Fruit fly (Drosophila melanogaster) whole organism, embryonic: ENCODE measurements around the gene CG7551.

ENCODE experiments used
- CG10543 ChIP-seq: fragments of 200-800 bp; sonication (Bioruptor generic); optimal IDR thresholded peaks from 3 replicates; lab custom pipeline; 2017; ENCODE audit warnings: missing biosample characterization, mild to moderate bottlenecking, missing genetic modification characterization, moderate library complexity
- CG10959 ChIP-seq: fragments of 200-800 bp; sonication (Bioruptor generic); IDR thresholded peaks from 2 replicates; pipeline ENCODE4 v1.3.6; 2022; ENCODE audit warnings: missing biosample characterization, missing genetic modification characterization
- CG11504 ChIP-seq: fragments of 200-800 bp; sonication (Bioruptor generic); optimal IDR thresholded peaks from 3 replicates; lab custom pipeline; 2019; ENCODE audit warnings: missing biosample characterization, mild to moderate bottlenecking, missing genetic modification characterization, moderate library complexity
- CG11560 ChIP-seq: fragments of 200-800 bp; sonication (Bioruptor generic); IDR thresholded peaks from 3 replicates; pipeline ENCODE4 v1.3.6; 2022; ENCODE audit warnings: missing biosample characterization, missing genetic modification characterization
- CG1233 ChIP-seq: fragments of 200-800 bp; sonication (Bioruptor generic); optimal IDR thresholded peaks from 4 replicates; lab custom pipeline; 2018; ENCODE audit warnings: missing biosample characterization, mild to moderate bottlenecking, missing genetic modification characterization
- CG12391 ChIP-seq: fragments of 200-800 bp; sonication (Bioruptor generic); optimal IDR thresholded peaks from 3 replicates; lab custom pipeline; 2018; ENCODE audit warnings: missing biosample characterization, mild to moderate bottlenecking, missing genetic modification characterization, moderate library complexity
- CG13424 ChIP-seq: fragments of 200-800 bp; sonication (Bioruptor generic); optimal IDR thresholded peaks from 2 replicates; lab custom pipeline; 2019; ENCODE audit warnings: missing biosample characterization, mild to moderate bottlenecking, missing genetic modification characterization, moderate library complexity
- CG14050 ChIP-seq: fragments of 200-800 bp; sonication (Bioruptor generic); IDR thresholded peaks from 3 replicates; pipeline ENCODE4 v1.3.6; 2022; ENCODE audit warnings: missing biosample characterization, missing genetic modification characterization
- CG1603 ChIP-seq: fragments of 200-800 bp; sonication (Bioruptor generic); optimal IDR thresholded peaks from 2 replicates; lab custom pipeline; 2019; ENCODE audit warnings: missing biosample characterization, mild to moderate bottlenecking, missing genetic modification characterization, moderate library complexity
- CG17328 ChIP-seq: fragments of 200-800 bp; sonication (Bioruptor generic); IDR thresholded peaks from 2 replicates; pipeline ENCODE4 v1.3.6; 2022; ENCODE audit warnings: missing biosample characterization, missing genetic modification characterization
- CG17359 ChIP-seq: fragments of 200-800 bp; sonication (Bioruptor generic); optimal IDR thresholded peaks from 3 replicates; lab custom pipeline; 2018; ENCODE audit warnings: missing biosample characterization, mild to moderate bottlenecking, missing genetic modification characterization, moderate library complexity
- CG17802 ChIP-seq: fragments of 200-800 bp; sonication (Bioruptor generic); optimal IDR thresholded peaks from 2 replicates; lab custom pipeline; 2018; ENCODE audit warnings: missing biosample characterization, mild to moderate bottlenecking, missing genetic modification characterization, moderate library complexity
- CG17829 ChIP-seq: fragments of 200-800 bp; optimal IDR thresholded peaks from 2 replicates; lab custom pipeline; 2019; ENCODE audit warnings: missing biosample characterization, mild to moderate bottlenecking, missing genetic modification characterization, moderate library complexity
- CG18262 ChIP-seq: fragments of 200-800 bp; optimal IDR thresholded peaks from 3 replicates; lab custom pipeline; 2019; ENCODE audit warnings: missing biosample characterization, mild to moderate bottlenecking, missing genetic modification characterization, moderate library complexity
- CG2678 ChIP-seq: fragments of 200-800 bp; sonication (Bioruptor generic); optimal IDR thresholded peaks from 3 replicates; lab custom pipeline; 2019; ENCODE audit warnings: missing biosample characterization, mild to moderate bottlenecking, missing genetic modification characterization, moderate library complexity
- CG2712 ChIP-seq: fragments of 200-800 bp; optimal IDR thresholded peaks from 3 replicates; lab custom pipeline; 2019; ENCODE audit warnings: missing biosample characterization, mild to moderate bottlenecking, missing genetic modification characterization, moderate library complexity
- CG3163 ChIP-seq: fragments of 200-800 bp; sonication (Bioruptor generic); optimal IDR thresholded peaks from 3 replicates; lab custom pipeline; 2016; ENCODE audit warnings: missing biosample characterization, missing genetic modification characterization
- CG4328 ChIP-seq: fragments of 200-800 bp; sonication (Bioruptor generic); optimal IDR thresholded peaks from 3 replicates; lab custom pipeline; 2017; ENCODE audit warnings: missing biosample characterization, missing genetic modification reagents, missing genetic modification characterization
- CG4404 ChIP-seq: fragments of 200-800 bp; sonication (Bioruptor generic); IDR thresholded peaks from 2 replicates; pipeline ENCODE4 v1.3.6; 2022; ENCODE audit warnings: missing biosample characterization, missing genetic modification characterization
- CG4820 ChIP-seq: fragments of 200-800 bp; sonication (Bioruptor generic); optimal IDR thresholded peaks from 3 replicates; lab custom pipeline; 2016; ENCODE audit warnings: missing biosample characterization, missing genetic modification characterization
- CG5180 ChIP-seq: fragments of 200-800 bp; sonication (Bioruptor generic); optimal IDR thresholded peaks from 3 replicates; lab custom pipeline; 2017; ENCODE audit warnings: missing biosample characterization, missing genetic modification characterization, mild to moderate bottlenecking, moderate library complexity, missing genetic modification reagents
- CG6254 ChIP-seq: fragments of 200-800 bp; sonication (Bioruptor generic); optimal IDR thresholded peaks from 3 replicates; lab custom pipeline; 2017; ENCODE audit warnings: mild to moderate bottlenecking, missing biosample characterization, missing genetic modification reagents, missing genetic modification characterization
- CG6683 ChIP-seq: fragments of 200-800 bp; sonication (Bioruptor generic); optimal IDR thresholded peaks from 2 replicates; lab custom pipeline; 2017; ENCODE audit warnings: missing biosample characterization, mild to moderate bottlenecking, missing genetic modification characterization, missing genetic modification reagents
- CG7372 ChIP-seq: fragments of 200-800 bp; sonication (Bioruptor generic); IDR thresholded peaks from 2 replicates; pipeline ENCODE4 v1.3.6; 2022; ENCODE audit warnings: missing biosample characterization, missing genetic modification characterization
- CG7839 ChIP-seq: fragments of 200-800 bp; sonication (Bioruptor generic); optimal IDR thresholded peaks from 3 replicates; lab custom pipeline; 2018; ENCODE audit warnings: missing biosample characterization, mild to moderate bottlenecking, missing genetic modification characterization, moderate library complexity
- Camta ChIP-seq: fragments of 200-800 bp; sonication (Bioruptor generic); optimal IDR thresholded peaks from 2 replicates; lab custom pipeline; 2016; ENCODE audit warnings: missing biosample characterization, missing genetic modification characterization
- D19A ChIP-seq: fragments of 200-800 bp; optimal IDR thresholded peaks from 3 replicates; lab custom pipeline; 2019; ENCODE audit warnings: missing biosample characterization, mild to moderate bottlenecking, missing genetic modification characterization, moderate library complexity
- Deaf1 ChIP-seq: fragments of 200-800 bp; optimal IDR thresholded peaks from 3 replicates; lab custom pipeline; 2019; ENCODE audit warnings: missing biosample characterization, mild to moderate bottlenecking, missing genetic modification characterization, moderate library complexity
- Dref ChIP-seq: fragments of 200-800 bp; sonication (Bioruptor generic); IDR thresholded peaks from 2 replicates; pipeline ENCODE4 v1.3.6; 2022; ENCODE audit warnings: missing biosample characterization, missing genetic modification characterization
- E2f1 ChIP-seq: fragments of 200-800 bp; sonication (Bioruptor generic); IDR thresholded peaks from 2 replicates; pipeline ENCODE4 v1.3.6; 2022; ENCODE audit warnings: missing biosample characterization, missing genetic modification characterization
- Eip74EF ChIP-seq, 2 experiments: fragments of 200-800 bp in 1 of 2; fragments of >200 bp in 1 of 2; sonication (Bioruptor generic) in 1 of 2; optimal IDR thresholded peaks; 2 replicates each; lab custom pipeline; 2017 to 2019; ENCODE audit warnings: missing biosample characterization in 2 of 2, missing genetic modification characterization in 2 of 2, mild to moderate bottlenecking in 1 of 2, moderate library complexity in 1 of 2
- Med ChIP-seq: fragments of 200-800 bp; sonication (Bioruptor generic); peaks from one replicate; lab custom pipeline; 2016; ENCODE audit warnings: missing biosample characterization, missing genetic modification characterization, mild to moderate bottlenecking, inconsistent platforms, moderate library complexity
- NK7.1 ChIP-seq: fragments of 200-800 bp; sonication (Bioruptor generic); optimal IDR thresholded peaks from 3 replicates; lab custom pipeline; 2016; ENCODE audit warnings: missing biosample characterization, missing genetic modification characterization
- Nf-YA ChIP-seq: fragments of 200-800 bp; sonication (Bioruptor generic); IDR thresholded peaks from 2 replicates; pipeline ENCODE4 v1.3.6; 2022; ENCODE audit warnings: missing biosample characterization, missing genetic modification characterization
- Ptx1 ChIP-seq: fragments of 200-800 bp; sonication (Bioruptor generic); IDR thresholded peaks from 2 replicates; pipeline ENCODE4 v1.3.6; 2022; ENCODE audit warnings: missing biosample characterization, missing genetic modification characterization
- Sox100B ChIP-seq: fragments of 200-800 bp; sonication (Bioruptor generic); optimal IDR thresholded peaks from 3 replicates; lab custom pipeline; 2018; ENCODE audit warnings: missing biosample characterization, mild to moderate bottlenecking, missing genetic modification characterization
- Sox102F ChIP-seq: fragments of 200-800 bp; sonication (Bioruptor generic); optimal IDR thresholded peaks from 2 replicates; lab custom pipeline; 2018; ENCODE audit warnings: missing biosample characterization, mild to moderate bottlenecking, missing genetic modification characterization, moderate library complexity
- TFAM ChIP-seq: fragments of 200-800 bp; sonication (Bioruptor generic); optimal IDR thresholded peaks from 2 replicates; lab custom pipeline; 2017; ENCODE audit warnings: missing biosample characterization, missing genetic modification characterization, inconsistent platforms
- Xrp1 ChIP-seq: fragments of 200-800 bp; sonication (Bioruptor generic); IDR thresholded peaks from 2 replicates; pipeline ENCODE4 v1.3.6; 2022; ENCODE audit warnings: missing biosample characterization, missing genetic modification characterization
- chn ChIP-seq: fragments of 200-800 bp; sonication (Bioruptor generic); optimal IDR thresholded peaks from 2 replicates; lab custom pipeline; 2016; ENCODE audit warnings: missing biosample characterization, missing genetic modification characterization
- croc ChIP-seq: fragments of 200-800 bp; sonication (Bioruptor generic); conservative IDR thresholded peaks from 3 replicates; pipeline ENCODE4 v1.3.6; 2022; ENCODE audit warnings: missing biosample characterization, missing genetic modification characterization
- dan ChIP-seq: fragments of 200-800 bp; sonication (Bioruptor generic); IDR thresholded peaks from 2 replicates; pipeline ENCODE4 v1.3.6; 2022; ENCODE audit warnings: missing biosample characterization, missing genetic modification characterization
- eyg ChIP-seq: fragments of 200-800 bp; sonication (Bioruptor generic); optimal IDR thresholded peaks from 3 replicates; lab custom pipeline; 2016; ENCODE audit warnings: missing biosample characterization, missing genetic modification characterization
- klu ChIP-seq: fragments of 200-800 bp; sonication (Bioruptor generic); IDR thresholded peaks from 2 replicates; pipeline ENCODE4 v1.3.6; 2022; ENCODE audit warnings: missing biosample characterization, missing genetic modification characterization
- lola ChIP-seq, 3 experiments: fragments of >200 bp in 2 of 3; fragments of 200-800 bp in 1 of 3; sonication (Bioruptor generic) in 1 of 3; optimal IDR thresholded peaks; 2 replicates each; lab custom pipeline; 2017 to 2019; ENCODE audit warnings: missing biosample characterization in 3 of 3, missing genetic modification characterization in 3 of 3, mild to moderate bottlenecking in 1 of 3, moderate library complexity in 1 of 3
- nom ChIP-seq: fragments of 200-800 bp; sonication (Bioruptor generic); optimal IDR thresholded peaks from 2 replicates; lab custom pipeline; 2017; ENCODE audit warnings: missing biosample characterization, missing genetic modification characterization, mild to moderate bottlenecking, moderate library complexity, missing genetic modification reagents
- ro ChIP-seq: fragments of 200-800 bp; sonication (Bioruptor generic); IDR thresholded peaks from 2 replicates; pipeline ENCODE4 v1.3.6; 2022; ENCODE audit warnings: missing biosample characterization, missing genetic modification characterization
- sens-2 ChIP-seq: fragments of 200-800 bp; sonication (Bioruptor generic); IDR thresholded peaks from 2 replicates; pipeline ENCODE4 v1.3.6; 2022; ENCODE audit warnings: missing biosample characterization, missing genetic modification characterization

Gene CG7551

dm6 chr3L:11444169-11444568 lies 14.1 kb upstream of the CG7551 start (continued):
- TF ChIP-seq ro (GFP tag; lab: Robert Waterston, UW) (no peak), CG5180 (GFP tag; lab: Kevin White, UChicago) (no peak), Sox100B (peak; percentile 62), E2f1 (GFP tag; lab: Robert Waterston, UW) (no peak), CG7839 (tag; lab: Kevin White, UChicago) (peak; percentile 48), CG4328 (GFP tag; lab: Kevin White, UChicago) (no peak), Camta (GFP tag; lab: Kevin White, UChicago) (no peak), CG17829 (tag; lab: Kevin White, UChicago) (peak; percentile 3), Deaf1 (no peak), CG10543 (no peak), Sox102F (GFP tag; lab: Kevin White, UChicago) (peak; percentile 60), dan (GFP tag; lab: Robert Waterston, UW) (no peak), Ptx1 (peak; percentile 39; the same call in 1 of the 2 replicates), NK7.1 (GFP tag; lab: Kevin White, UChicago) (no peak), Med (GFP tag; lab: Kevin White, UChicago) (no peak), CG13424 (tag; lab: Kevin White, UChicago) (peak; percentile 47), CG12391 (peak; percentile 11), CG7372 (GFP tag; lab: Robert Waterston, UW) (no peak), CG11560 (tag; lab: Robert Waterston, UW) (no peak), Dref (GFP tag; lab: Robert Waterston, UW) (no peak)

dm6 chr3L:11444861-11445260 lies 13.4 kb upstream of the CG7551 start, which contains the start of gene CG7557:
TSS of gene CG7557 (plus strand) at chr3L:11445161.
- no peak for TF ChIP-seq CG17328 (GFP tag; lab: Robert Waterston, UW)
- TF ChIP-seq chn (GFP tag; lab: Kevin White, UChicago), result no peak
- no peak for TF ChIP-seq CG3163
- TF ChIP-seq Eip74EF (GFP tag; optimal IDR thresholded peaks at IDR 0.05; lab: Kevin White, UChicago), result no peak
- no peak for TF ChIP-seq CG1603 (tag; lab: Kevin White, UChicago)
- TF ChIP-seq eyg (GFP tag; lab: Kevin White, UChicago), result no peak
- no peak for TF ChIP-seq CG14050
- TF ChIP-seq CG1233 (GFP tag; lab: Kevin White, UChicago), result no peak
- TF ChIP-seq CG6683 (GFP tag; lab: Kevin White, UChicago), result no peak
- no peak for TF ChIP-seq lola (GFP tag; optimal IDR thresholded peaks at IDR 0.05; lab: Kevin White, UChicago)
- no peak for TF ChIP-seq TFAM
- no peak for TF ChIP-seq CG6254
- TF ChIP-seq, all 482 proteins: peak for 0

- TF ChIP-seq klu (GFP tag; lab: Robert Waterston, UW) (no peak), CG6254 (peak; percentile 28), Nf-YA (GFP tag; lab: Robert Waterston, UW) (no peak), CG2678 (tag; lab: Kevin White, UChicago) (peak; percentile 17), CG17802 (tag; lab: Kevin White, UChicago) (no peak), CG18262 (tag; lab: Kevin White, UChicago) (peak; percentile 46), Med (GFP tag; lab: Kevin White, UChicago) (peak; percentile 60), CG10959 (GFP tag; lab: Robert Waterston, UW) (0 out of 2 replicates have a peak, but pooled peaks have one; percentile 16), CG17359 (tag; lab: Kevin White, UChicago) (peak; percentile 26), CG2712 (tag; lab: Kevin White, UChicago) (peak; percentile 57), Xrp1 (GFP tag; lab: Robert Waterston, UW) (peak; percentile 35; the same call in 1 of the 2 replicates), D19A (tag; lab: Kevin White, UChicago) (peak; percentile 63), croc (GFP tag; lab: Robert Waterston, UW) (peak; percentile 29; the same call in 1 of the 3 replicates), nom (GFP tag; lab: Kevin White, UChicago) (peak; percentile 74), CG11504 (tag; lab: Kevin White, UChicago) (peak; percentile 46), CG4404 (GFP tag; lab: Robert Waterston, UW) (no peak), sens-2 (0 out of 2 replicates have a peak, but pooled peaks have one; percentile 13), CG4820 (GFP tag; lab: Kevin White, UChicago) (peak; percentile 9)
Observed at dm6 chr3L:11447022-11447728, 11.1 kb upstream of the CG7551 start.
